Worm (Caenorhabditis elegans) whole organism, young adult: ENCODE results near the gene F59A6.11.

Experiments
- B0261.1 ChIP-seq: sonication (generic microtip); optimal IDR thresholded peaks from 2 replicates; lab custom pipeline; 2016; ENCODE audit warnings: mild to moderate bottlenecking, missing genetic modification characterization, moderate library complexity, missing compliant biosample characterization
- C06A6.2 ChIP-seq: fragments of 200-800 bp; sonication (Bioruptor generic); conservative IDR thresholded peaks from 2 replicates; pipeline ENCODE4 v1.3.6; 2022; ENCODE audit warnings: missing genetic modification characterization, missing compliant biosample characterization
- F49E8.2 ChIP-seq: sonication (generic microtip); optimal IDR thresholded peaks from 3 replicates; lab custom pipeline; 2017; ENCODE audit warnings: missing genetic modification characterization, mild to moderate bottlenecking, missing compliant biosample characterization, antibody characterized with exemption, moderate library complexity; ENCODE audit not compliant: insufficient read depth
- F52B5.7 ChIP-seq: sonication (generic microtip); optimal IDR thresholded peaks from 2 replicates; lab custom pipeline; 2016; ENCODE audit warnings: mild to moderate bottlenecking, missing genetic modification characterization, missing compliant biosample characterization
- F57C9.4 ChIP-seq: sonication (generic microtip); optimal IDR thresholded peaks from 2 replicates; lab custom pipeline; 2017; ENCODE audit warnings: mild to moderate bottlenecking, missing genetic modification characterization, missing compliant biosample characterization
- Y95B8A.8 ChIP-seq: fragments of 200-800 bp; sonication (Bioruptor generic); IDR thresholded peaks from 2 replicates; pipeline ENCODE4 v1.3.6; 2022; ENCODE audit warnings: missing genetic modification reagents, missing genetic modification characterization, missing compliant biosample characterization
- ZK185.1 ChIP-seq: sonication (generic microtip); optimal IDR thresholded peaks from 2 replicates; lab custom pipeline; 2016; ENCODE audit warnings: mild to moderate bottlenecking, missing genetic modification characterization, missing compliant biosample characterization; ENCODE audit not compliant: poor library complexity, severe bottlenecking
- ama-1 ChIP-seq, 3 experiments: fragments of 150-350 bp in 1 of 3; sonication (generic microtip) in 2 of 3; optimal IDR thresholded peaks; 2 replicates each; lab custom pipeline; 2014 to 2018; ENCODE audit warnings: missing biosample characterization in 2 of 3, missing genetic modification characterization in 2 of 3, missing genetic modification reagents in 2 of 3
- aptf-2 ChIP-seq: fragments of 200-800 bp; sonication (Bioruptor generic); conservative IDR thresholded peaks from 2 replicates; pipeline ENCODE4 v1.3.6; 2022; ENCODE audit warnings: missing genetic modification reagents, missing genetic modification characterization, missing compliant biosample characterization
- attf-3 ChIP-seq: fragments of 200-800 bp; sonication (Bioruptor generic); conservative IDR thresholded peaks from 2 replicates; pipeline ENCODE4 v1.3.6; 2022; ENCODE audit warnings: missing genetic modification reagents, missing genetic modification characterization, missing compliant biosample characterization
- bed-1 ChIP-seq: fragments of 200-800 bp; sonication (Bioruptor generic); IDR thresholded peaks from 2 replicates; pipeline ENCODE4 v1.3.6; 2022; ENCODE audit warnings: missing genetic modification reagents, missing genetic modification characterization, missing compliant biosample characterization
- cebp-1 ChIP-seq, 2 experiments: fragments of 200-800 bp in 1 of 2; sonication (Bioruptor generic) in 1 of 2; sonication (generic microtip) in 1 of 2; IDR thresholded peaks in 1 of 2; optimal IDR thresholded peaks in 1 of 2; 2 replicates each; pipeline versions ENCODE4 v1.3.6 to Lab custom; 2017 to 2022; ENCODE audit warnings: missing compliant biosample characterization in 2 of 2, missing genetic modification characterization in 2 of 2, mild to moderate bottlenecking in 1 of 2, missing genetic modification reagents in 1 of 2, moderate library complexity in 1 of 2
- ceh-27 ChIP-seq: fragments of 200-800 bp; sonication (Bioruptor generic); optimal IDR thresholded peaks from 2 replicates; lab custom pipeline; 2018; ENCODE audit warnings: mild to moderate bottlenecking, missing genetic modification characterization, moderate library complexity, missing compliant biosample characterization
- chd-7 ChIP-seq: sonication (generic microtip); optimal IDR thresholded peaks from 2 replicates; lab custom pipeline; 2016; ENCODE audit warnings: mild to moderate bottlenecking, missing genetic modification characterization, moderate library complexity, missing compliant biosample characterization
- dpff-1 ChIP-seq: sonication (generic microtip); optimal IDR thresholded peaks from 2 replicates; lab custom pipeline; 2017; ENCODE audit warnings: mild to moderate bottlenecking, missing genetic modification characterization, missing compliant biosample characterization
- dpl-1 ChIP-seq: fragments of 150-350 bp; optimal IDR thresholded peaks from 2 replicates; lab custom pipeline; 2014; ENCODE audit warnings: missing biosample characterization, missing genetic modification reagents, missing genetic modification characterization
- hrde-1 ChIP-seq: sonication (generic microtip); optimal IDR thresholded peaks from 2 replicates; lab custom pipeline; 2016; ENCODE audit warnings: missing genetic modification characterization, mild to moderate bottlenecking, missing compliant biosample characterization, moderate library complexity, missing genotype, missing genetic modification reagents, borderline replicate concordance
- hsf-1 ChIP-seq: fragments of 200-800 bp; sonication (Bioruptor generic); IDR thresholded peaks from 2 replicates; pipeline ENCODE4 v1.3.6; 2022; ENCODE audit warnings: missing genetic modification reagents, missing genetic modification characterization, missing compliant biosample characterization
- lir-1 ChIP-seq: fragments of 200-800 bp; sonication (Bioruptor generic); conservative IDR thresholded peaks from 2 replicates; pipeline ENCODE4 v1.3.6; 2022; ENCODE audit warnings: missing genetic modification reagents, missing genetic modification characterization, missing compliant biosample characterization
- lsl-1 ChIP-seq: fragments of 200-800 bp; sonication (Bioruptor generic); optimal IDR thresholded peaks from 2 replicates; lab custom pipeline; 2018; ENCODE audit warnings: mild to moderate bottlenecking, missing genetic modification characterization, moderate library complexity, missing compliant biosample characterization
- madf-10 ChIP-seq: sonication (generic microtip); optimal IDR thresholded peaks from 2 replicates; lab custom pipeline; 2016; ENCODE audit warnings: mild to moderate bottlenecking, missing genetic modification characterization, missing compliant biosample characterization
- madf-8 ChIP-seq: fragments of 200-800 bp; sonication (Bioruptor generic); conservative IDR thresholded peaks from 2 replicates; pipeline ENCODE4 v1.3.6; 2022; ENCODE audit warnings: missing genetic modification reagents, missing genetic modification characterization, missing compliant biosample characterization
- mcd-1 ChIP-seq: fragments of 200-800 bp; sonication (Bioruptor generic); IDR thresholded peaks from 2 replicates; pipeline ENCODE4 v1.3.6; 2022; ENCODE audit warnings: missing genetic modification reagents, missing genetic modification characterization, missing compliant biosample characterization
- repo-1 ChIP-seq: sonication (generic microtip); optimal IDR thresholded peaks from 2 replicates; lab custom pipeline; 2017; ENCODE audit warnings: mild to moderate bottlenecking, missing genetic modification characterization, missing compliant biosample characterization
- snpc-3.4 ChIP-seq: sonication (generic microtip); optimal IDR thresholded peaks from 2 replicates; lab custom pipeline; 2017; ENCODE audit warnings: missing genetic modification characterization, mild to moderate bottlenecking, missing compliant biosample characterization, antibody characterized with exemption, moderate library complexity, missing genotype, missing genetic modification reagents
- somi-1 ChIP-seq: fragments of 200-800 bp; sonication (Bioruptor generic); optimal IDR thresholded peaks from 2 replicates; lab custom pipeline; 2018; ENCODE audit warnings: mild to moderate bottlenecking, missing genetic modification characterization, missing compliant biosample characterization
- sptf-2 ChIP-seq: fragments of 200-800 bp; sonication (Bioruptor generic); optimal IDR thresholded peaks from 2 replicates; lab custom pipeline; 2018; ENCODE audit warnings: mild to moderate bottlenecking, missing genetic modification characterization, missing compliant biosample characterization
- tbp1 ChIP-seq: fragments of 200-800 bp; sonication (Bioruptor generic); optimal IDR thresholded peaks from 2 replicates; lab custom pipeline; 2018; ENCODE audit warnings: mild to moderate bottlenecking, missing genetic modification characterization, missing compliant biosample characterization
- tbx-9 ChIP-seq: sonication (generic microtip); optimal IDR thresholded peaks from 2 replicates; lab custom pipeline; 2016; ENCODE audit warnings: borderline replicate concordance, missing genetic modification characterization, inconsistent platforms, missing compliant biosample characterization
- ztf-26 ChIP-seq: sonication (generic microtip); optimal IDR thresholded peaks from 2 replicates; lab custom pipeline; 2017; ENCODE audit warnings: missing genetic modification characterization, missing compliant biosample characterization
- ztf-28 ChIP-seq: fragments of 200-800 bp; sonication (Bioruptor generic); IDR thresholded peaks from 2 replicates; pipeline ENCODE4 v1.3.6; 2022; ENCODE audit warnings: missing genetic modification reagents, missing genetic modification characterization, missing compliant biosample characterization

F59A6.11 gene

DNA sequence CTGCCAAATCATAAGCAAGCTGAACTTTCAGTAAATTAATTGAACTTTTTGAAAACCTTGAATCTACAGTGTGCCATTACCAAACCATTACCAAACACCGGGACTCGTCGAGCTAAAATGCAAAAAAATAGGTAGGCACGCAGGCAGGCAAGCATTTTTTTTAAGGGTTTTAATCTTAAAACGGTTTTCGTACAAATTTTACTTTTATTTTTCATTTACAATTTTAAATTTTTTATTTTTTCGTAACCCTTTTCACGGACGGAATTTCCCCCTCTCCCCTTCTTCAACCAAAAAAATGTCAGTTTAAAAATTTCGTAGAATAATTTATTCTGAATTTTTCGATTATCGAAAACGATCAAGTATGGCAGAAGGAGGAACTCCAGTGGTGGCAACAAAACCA, 15.8 kb upstream of the F59A6.11 start, which contains the start of gene F59A6.2:
TSS of gene F59A6.2 (plus strand) at position 301 of the 400 bp plus-strand sequence.
- TF ChIP-seq somi-1 (GFP tag; lab: Kevin White, UChicago) (no peak), madf-8 (GFP tag; lab: Robert Waterston, UW) (no peak), attf-3 (GFP tag; lab: Robert Waterston, UW) (no peak), dpff-1 (tag; lab: Kevin White, UChicago) (no peak), chd-7 (tag; lab: Kevin White, UChicago) (no peak)

DNA sequence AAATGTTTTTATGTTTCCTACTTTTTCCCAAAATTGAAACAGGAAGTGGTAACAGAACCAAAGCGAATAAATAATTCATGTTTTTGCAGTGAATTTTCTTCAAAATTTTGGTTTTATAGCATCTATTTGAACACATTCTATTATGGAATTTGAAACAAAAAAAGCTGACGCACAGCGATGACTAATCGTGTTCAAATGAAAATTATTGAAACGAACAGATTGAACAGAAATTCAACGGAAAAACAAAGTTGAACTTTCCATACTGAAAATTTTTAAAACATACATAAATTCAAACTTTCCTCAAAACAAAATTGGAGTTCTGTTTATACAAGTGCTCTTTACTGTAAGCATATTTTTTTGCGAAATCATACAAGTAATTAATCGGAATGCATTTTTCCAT, 13.4 kb upstream of the F59A6.11 start, which contains the start of gene F59A6.12:
TSS of gene F59A6.12 (minus strand) at position 101 of the 400 bp plus-strand sequence.
- no peak for TF ChIP-seq C06A6.2 (GFP tag; lab: Robert Waterston, UW)
- no peak for TF ChIP-seq B0261.1 (tag; lab: Kevin White, UChicago)
- TF ChIP-seq ztf-28 = no peak
- TF ChIP-seq F57C9.4 (tag; lab: Kevin White, UChicago) = no peak
- TF ChIP-seq lsl-1 (GFP tag; lab: Kevin White, UChicago) = no peak
- TF ChIP-seq lir-1 (GFP tag; lab: Robert Waterston, UW) = no peak
- TF ChIP-seq ZK185.1 (tag; lab: Kevin White, UChicago) = no peak
- TF ChIP-seq dpl-1 = no peak
- no peak for TF ChIP-seq snpc-3.4 (tag; lab: Kevin White, UChicago)
- TF ChIP-seq hsf-1 = no peak
- TF ChIP-seq ztf-26 (tag; lab: Kevin White, UChicago) = no peak
- no peak for TF ChIP-seq ceh-27 (GFP tag; lab: Kevin White, UChicago)
- no peak for TF ChIP-seq repo-1 (tag; lab: Kevin White, UChicago)
- no peak for TF ChIP-seq madf-10 (tag; lab: Kevin White, UChicago)

DNA sequence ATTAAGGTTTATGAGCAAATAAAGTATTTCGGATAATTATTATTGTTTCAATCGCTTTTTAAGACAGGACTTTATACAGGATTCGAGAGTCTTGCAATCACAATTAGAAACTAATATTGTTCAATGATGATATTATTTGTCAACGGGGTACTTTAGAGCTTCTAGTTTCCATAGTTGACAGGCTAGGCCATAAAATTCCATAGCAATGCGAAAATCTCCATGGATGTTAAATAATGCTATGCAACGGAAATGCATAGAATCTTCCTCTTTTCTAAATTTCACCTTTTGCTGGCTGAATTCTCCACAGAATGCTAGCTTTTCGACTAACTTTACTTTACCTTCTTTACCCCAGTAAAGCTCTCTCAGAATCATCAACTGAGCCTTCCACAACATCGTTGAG, 9.5 kb upstream of the F59A6.11 start, which contains the start of gene F59A6.3:
TSS of gene F59A6.3 (plus strand) at position 301 of the 400 bp plus-strand sequence.
- TF ChIP-seq ama-1 (optimal IDR thresholded peaks at IDR 0.05; lab: Kevin White, UChicago) = no peak
- no peak for TF ChIP-seq ama-1 (GFP tag; optimal IDR thresholded peaks at IDR 0.05; lab: Kevin White, UChicago)
- no peak for TF ChIP-seq Y95B8A.8 (GFP tag; lab: Robert Waterston, UW)
- TF ChIP-seq sptf-2 (GFP tag; lab: Kevin White, UChicago) = no peak
- no peak for TF ChIP-seq tbp1 (GFP tag; lab: Kevin White, UChicago)
- TF ChIP-seq F52B5.7 = no peak
- TF ChIP-seq bed-1 = no peak

DNA sequence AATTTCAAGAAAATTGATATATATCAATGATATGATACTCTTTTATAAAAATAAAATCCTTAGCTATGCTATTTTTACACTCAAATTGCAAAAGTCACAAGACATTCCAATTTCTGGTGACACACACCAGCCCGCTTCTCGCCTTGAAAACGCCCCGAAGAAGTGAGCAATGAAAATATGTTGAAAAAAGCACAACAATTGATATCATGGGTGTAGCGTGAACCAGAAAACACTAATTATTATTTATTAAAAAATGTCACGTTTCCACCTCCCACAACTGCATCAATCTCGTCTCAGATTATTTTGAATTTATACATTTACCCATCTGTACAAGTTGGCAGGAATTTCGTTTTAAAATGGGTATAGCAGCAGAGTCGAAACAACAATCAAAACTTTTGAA, 6.2 kb upstream of the F59A6.11 start, which contains the start of gene F59A6.4:
TSS of gene F59A6.4 (plus strand) at position 301 of the 400 bp plus-strand sequence.
- no peak for TF ChIP-seq Y95B8A.8 (GFP tag; lab: Robert Waterston, UW)

DNA sequence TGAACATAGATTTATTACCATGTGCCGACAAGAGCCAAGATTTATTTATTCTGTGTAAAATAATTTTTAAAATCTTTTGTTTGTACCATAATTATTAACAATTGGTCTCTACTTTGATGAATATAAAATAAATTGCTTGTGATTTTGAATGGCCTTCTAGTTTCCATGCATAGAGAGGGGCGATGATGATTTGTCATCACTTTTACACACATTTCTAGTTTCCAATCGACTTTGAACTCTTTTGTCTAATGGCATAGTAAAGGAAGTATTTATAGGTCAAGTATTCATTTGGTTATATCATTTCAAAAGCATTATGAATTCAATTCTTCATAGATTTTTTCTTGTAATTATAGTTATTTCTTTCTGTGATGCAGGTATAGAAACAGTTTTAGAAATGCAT, 5.1 kb upstream of the F59A6.11 start, which contains the start of gene F59A6.10:
TSS of gene F59A6.10 (plus strand) at position 301 of the 400 bp plus-strand sequence.
- TF ChIP-seq aptf-2 (GFP tag; lab: Robert Waterston, UW) = no peak
- TF ChIP-seq hrde-1 (tag; lab: Kevin White, UChicago) = peak; percentile 8
- peak; percentile 23 for TF ChIP-seq lsl-1 (GFP tag; lab: Kevin White, UChicago)
- TF ChIP-seq cebp-1 (GFP tag; IDR thresholded peaks at IDR 0.05; lab: Robert Waterston, UW) = no peak
- TF ChIP-seq cebp-1 (tag; optimal IDR thresholded peaks at IDR 0.05; lab: Kevin White, UChicago) = no peak
- TF ChIP-seq mcd-1 (GFP tag; lab: Robert Waterston, UW) = no peak
- TF ChIP-seq F49E8.2 (tag; lab: Kevin White, UChicago) = peak; percentile 12
- no peak for TF ChIP-seq tbx-9 (tag; lab: Kevin White, UChicago)
